Fruit fly (Drosophila melanogaster) whole organism, embryonic: ENCODE measurements around the gene CG31800.
A peak's percentile ranks its signal among the peaks of the same experiment; 100 is the strongest.

Source experiments
- Awh ChIP-seq: fragments of 200-800 bp; sonication (Bioruptor generic); IDR thresholded peaks from 2 replicates; pipeline ENCODE4, ENCODE4 v1.3.6; 2022; ENCODE audit warnings: missing biosample characterization, missing genetic modification characterization
- CG10321 ChIP-seq: fragments of 200-800 bp; sonication (Bioruptor generic); IDR thresholded peaks from 2 replicates; pipeline ENCODE4 v1.3.6; 2022; ENCODE audit warnings: missing biosample characterization, missing genetic modification characterization
- CG10431 ChIP-seq: fragments of 200-800 bp; sonication (Bioruptor generic); optimal IDR thresholded peaks from 3 replicates; lab custom pipeline; 2018; ENCODE audit warnings: missing biosample characterization, mild to moderate bottlenecking, missing genetic modification characterization
- CG10654 ChIP-seq: fragments of 200-800 bp; sonication (Bioruptor generic); optimal IDR thresholded peaks from 2 replicates; lab custom pipeline; 2016; ENCODE audit warnings: missing biosample characterization, missing genetic modification characterization
- CG12104 ChIP-seq: fragments of 200-800 bp; sonication (Bioruptor generic); optimal IDR thresholded peaks from 3 replicates; lab custom pipeline; 2016; ENCODE audit warnings: missing biosample characterization, missing genetic modification characterization
- CG15269 ChIP-seq: fragments of 200-800 bp; sonication (Bioruptor generic); optimal IDR thresholded peaks from 2 replicates; lab custom pipeline; 2018; ENCODE audit warnings: missing biosample characterization, mild to moderate bottlenecking, missing genetic modification characterization, moderate library complexity
- CG15514 ChIP-seq: fragments of 200-800 bp; sonication (Bioruptor generic); optimal IDR thresholded peaks from 3 replicates; lab custom pipeline; 2017; ENCODE audit warnings: missing biosample characterization, missing genetic modification characterization, mild to moderate bottlenecking, moderate library complexity, missing genetic modification reagents
- CG15601 ChIP-seq: fragments of 200-800 bp; sonication (Bioruptor generic); optimal IDR thresholded peaks from 3 replicates; lab custom pipeline; 2019; ENCODE audit warnings: missing biosample characterization, mild to moderate bottlenecking, missing genetic modification characterization, moderate library complexity
- CG17361 ChIP-seq: fragments of 200-800 bp; sonication (Bioruptor generic); IDR thresholded peaks from 3 replicates; pipeline ENCODE4 v1.3.6; 2022; ENCODE audit warnings: missing biosample characterization, missing genetic modification characterization
- CG18011 ChIP-seq: fragments of 200-800 bp; sonication (Bioruptor generic); optimal IDR thresholded peaks from 2 replicates; lab custom pipeline; 2017; ENCODE audit warnings: missing biosample characterization, missing genetic modification characterization, mild to moderate bottlenecking, moderate library complexity, missing genotype
- CG30431 ChIP-seq: fragments of 200-800 bp; sonication (Bioruptor generic); optimal IDR thresholded peaks from 2 replicates; lab custom pipeline; 2017; ENCODE audit warnings: missing biosample characterization, missing genetic modification characterization
- CG3065 ChIP-seq: fragments of 200-800 bp; sonication (Bioruptor generic); optimal IDR thresholded peaks from 2 replicates; lab custom pipeline; 2016; ENCODE audit warnings: missing biosample characterization, missing genetic modification characterization
- CG3726 ChIP-seq: fragments of 200-800 bp; sonication (Bioruptor generic); IDR thresholded peaks from 3 replicates; pipeline ENCODE4, ENCODE4 v1.3.6; 2022; ENCODE audit warnings: missing biosample characterization, missing genetic modification characterization
- CG3838 ChIP-seq: fragments of 200-800 bp; sonication (Bioruptor generic); optimal IDR thresholded peaks from 3 replicates; lab custom pipeline; 2016; ENCODE audit warnings: missing biosample characterization, missing genetic modification characterization
- CG4282 ChIP-seq: fragments of 200-800 bp; sonication (Bioruptor generic); optimal IDR thresholded peaks from 2 replicates; lab custom pipeline; 2016; ENCODE audit warnings: missing biosample characterization, missing genetic modification characterization
- CG6175 ChIP-seq: fragments of 200-800 bp; sonication (Bioruptor generic); IDR thresholded peaks from 3 replicates; pipeline ENCODE4 v1.3.6; 2022; ENCODE audit warnings: missing biosample characterization, missing genetic modification characterization
- CG8089 ChIP-seq: fragments of 200-800 bp; sonication (Bioruptor generic); optimal IDR thresholded peaks from 3 replicates; lab custom pipeline; 2016; ENCODE audit warnings: missing biosample characterization, missing genetic modification characterization
- CG8290 ChIP-seq, 3 experiments: fragments of 200-800 bp; sonication (Bioruptor generic); optimal IDR thresholded peaks; 2 replicates each; lab custom pipeline; 2016 to 2019; ENCODE audit warnings: missing biosample characterization in 3 of 3, missing genetic modification characterization in 3 of 3, mild to moderate bottlenecking in 2 of 3, moderate library complexity in 1 of 3
- CG8944 ChIP-seq: fragments of 200-800 bp; sonication (Bioruptor generic); optimal IDR thresholded peaks from 3 replicates; lab custom pipeline; 2016; ENCODE audit warnings: missing biosample characterization, missing genetic modification characterization
- CG9932 ChIP-seq: fragments of 200-800 bp; sonication (Bioruptor generic); IDR thresholded peaks from 2 replicates; pipeline ENCODE4 v1.3.6; 2022; ENCODE audit warnings: missing biosample characterization, missing genetic modification characterization
- CHES-1-like ChIP-seq: fragments of 200-800 bp; sonication (Bioruptor generic); optimal IDR thresholded peaks from 2 replicates; lab custom pipeline; 2016; ENCODE audit warnings: missing biosample characterization, missing genetic modification characterization
- CkIIα-i1 ChIP-seq: fragments of 200-800 bp; sonication (Bioruptor generic); IDR thresholded peaks from 2 replicates; pipeline ENCODE4 v1.3.6; 2022; ENCODE audit warnings: missing biosample characterization, missing genetic modification characterization
- Dbx ChIP-seq: fragments of 200-800 bp; sonication (Bioruptor generic); IDR thresholded peaks from 3 replicates; pipeline ENCODE4 v1.3.6; 2022; ENCODE audit warnings: missing biosample characterization, missing genetic modification characterization
- Doc3 ChIP-seq: fragments of 200-800 bp; sonication (Bioruptor generic); IDR thresholded peaks from 3 replicates; pipeline ENCODE4 v1.3.6; 2022; ENCODE audit warnings: missing biosample characterization, missing genetic modification characterization; ENCODE audit not compliant: partially characterized antibody
- Ets65A ChIP-seq: fragments of 200-800 bp; sonication (Bioruptor generic); peaks from one replicate; lab custom pipeline; 2016; ENCODE audit warnings: missing biosample characterization, missing genetic modification characterization
- Mad ChIP-seq: fragments of 200-800 bp; sonication (Bioruptor generic); optimal IDR thresholded peaks from 2 replicates; lab custom pipeline; 2016; ENCODE audit warnings: missing biosample characterization, missing genetic modification characterization
- Mrtf ChIP-seq: fragments of 200-800 bp; sonication (Bioruptor generic); IDR thresholded peaks from 3 replicates; pipeline ENCODE4 v1.3.6; 2022; ENCODE audit warnings: missing biosample characterization, missing genetic modification characterization
- Nf-YA ChIP-seq: fragments of 200-800 bp; sonication (Bioruptor generic); IDR thresholded peaks from 2 replicates; pipeline ENCODE4 v1.3.6; 2022; ENCODE audit warnings: missing biosample characterization, missing genetic modification characterization
- Nf-YB ChIP-seq: fragments of 200-800 bp; sonication (Bioruptor generic); optimal IDR thresholded peaks from 3 replicates; lab custom pipeline; 2019; ENCODE audit warnings: missing biosample characterization, mild to moderate bottlenecking, missing genetic modification characterization, moderate library complexity
- Poxn ChIP-seq: fragments of 200-800 bp; sonication (Bioruptor generic); IDR thresholded peaks from 2 replicates; pipeline ENCODE4 v1.3.6; 2022; ENCODE audit warnings: missing biosample characterization, missing genetic modification characterization
- Tbp ChIP-seq: fragments of >200 bp; optimal IDR thresholded peaks from 2 replicates; lab custom pipeline; 2018; ENCODE audit warnings: missing biosample characterization, missing genetic modification characterization
- ato ChIP-seq: fragments of 200-800 bp; sonication (Bioruptor generic); IDR thresholded peaks from 2 replicates; pipeline ENCODE4 v1.3.6; 2022; ENCODE audit warnings: missing biosample characterization, missing genetic modification characterization; ENCODE audit not compliant: partially characterized antibody
- bigmax ChIP-seq: fragments of 200-800 bp; sonication (Bioruptor generic); optimal IDR thresholded peaks from 2 replicates; lab custom pipeline; 2018; ENCODE audit warnings: missing biosample characterization, mild to moderate bottlenecking, missing genetic modification characterization
- cas ChIP-seq: fragments of 200-800 bp; sonication (Bioruptor generic); IDR thresholded peaks from 2 replicates; pipeline ENCODE4 v1.3.6; 2022; ENCODE audit warnings: missing biosample characterization, missing genetic modification characterization
- danr ChIP-seq: fragments of 200-800 bp; sonication (Bioruptor generic); IDR thresholded peaks from 2 replicates; pipeline ENCODE4 v1.3.6; 2022; ENCODE audit warnings: missing biosample characterization, missing genetic modification characterization
- ems ChIP-seq: fragments of 200-800 bp; sonication (Bioruptor generic); optimal IDR thresholded peaks from 3 replicates; lab custom pipeline; 2016; ENCODE audit warnings: missing biosample characterization, missing genetic modification characterization
- en ChIP-seq: fragments of 200-800 bp; sonication (Bioruptor generic); optimal IDR thresholded peaks from 2 replicates; lab custom pipeline; 2016; ENCODE audit warnings: missing biosample characterization, missing genetic modification characterization
- hb ChIP-seq: fragments of 200-800 bp; sonication (Bioruptor generic); IDR thresholded peaks from 3 replicates; pipeline ENCODE4 v1.3.6; 2022; ENCODE audit warnings: missing biosample characterization, missing genetic modification characterization; ENCODE audit not compliant: partially characterized antibody
- lilli ChIP-seq: fragments of 200-800 bp; sonication (Bioruptor generic); optimal IDR thresholded peaks from 3 replicates; lab custom pipeline; 2016; ENCODE audit warnings: missing biosample characterization, missing genetic modification characterization
- mirr ChIP-seq: fragments of 200-800 bp; sonication (Bioruptor generic); optimal IDR thresholded peaks from 3 replicates; lab custom pipeline; 2018; ENCODE audit warnings: missing biosample characterization, mild to moderate bottlenecking, missing genetic modification characterization
- org-1 ChIP-seq: fragments of 200-800 bp; sonication (Bioruptor generic); optimal IDR thresholded peaks from 2 replicates; lab custom pipeline; 2017; ENCODE audit warnings: missing biosample characterization, missing genetic modification characterization
- pnt ChIP-seq: fragments of 200-800 bp; sonication (Bioruptor generic); optimal IDR thresholded peaks from 3 replicates; lab custom pipeline; 2016; ENCODE audit warnings: missing biosample characterization, missing genetic modification characterization
- sc ChIP-seq, 3 experiments: fragments of >200 bp in 2 of 3; fragments of 200-800 bp in 1 of 3; sonication (Bioruptor generic) in 1 of 3; optimal IDR thresholded peaks; 2 replicates in 2 of 3; 3 replicates in 1 of 3; lab custom pipeline; 2017; ENCODE audit warnings: mild to moderate bottlenecking in 1 of 3, missing biosample characterization in 1 of 3, missing genetic modification characterization in 1 of 3, missing genetic modification reagents in 1 of 3
- scrt ChIP-seq: fragments of 200-800 bp; sonication (Bioruptor generic); optimal IDR thresholded peaks from 2 replicates; lab custom pipeline; 2018; ENCODE audit warnings: missing biosample characterization, mild to moderate bottlenecking, missing genetic modification characterization, moderate library complexity
- sob ChIP-seq: fragments of 200-800 bp; sonication (Bioruptor generic); IDR thresholded peaks from 2 replicates; pipeline ENCODE4 v1.3.6; 2022; ENCODE audit warnings: missing biosample characterization, missing genetic modification characterization
- sug ChIP-seq: fragments of 200-800 bp; optimal IDR thresholded peaks from 2 replicates; lab custom pipeline; 2019; ENCODE audit warnings: missing biosample characterization, mild to moderate bottlenecking, missing genetic modification characterization, moderate library complexity
- tll ChIP-seq, 2 experiments: fragments of 200-800 bp in 1 of 2; fragments of >200 bp in 1 of 2; sonication (Bioruptor generic) in 1 of 2; optimal IDR thresholded peaks; 2 replicates each; lab custom pipeline; 2017 to 2019; ENCODE audit warnings: missing biosample characterization in 2 of 2, missing genetic modification characterization in 2 of 2, mild to moderate bottlenecking in 1 of 2, moderate library complexity in 1 of 2
- trh ChIP-seq: fragments of 200-800 bp; sonication (Bioruptor generic); optimal IDR thresholded peaks from 2 replicates; lab custom pipeline; 2016; ENCODE audit warnings: missing biosample characterization, missing genetic modification characterization

Gene CG31800

DNA sequence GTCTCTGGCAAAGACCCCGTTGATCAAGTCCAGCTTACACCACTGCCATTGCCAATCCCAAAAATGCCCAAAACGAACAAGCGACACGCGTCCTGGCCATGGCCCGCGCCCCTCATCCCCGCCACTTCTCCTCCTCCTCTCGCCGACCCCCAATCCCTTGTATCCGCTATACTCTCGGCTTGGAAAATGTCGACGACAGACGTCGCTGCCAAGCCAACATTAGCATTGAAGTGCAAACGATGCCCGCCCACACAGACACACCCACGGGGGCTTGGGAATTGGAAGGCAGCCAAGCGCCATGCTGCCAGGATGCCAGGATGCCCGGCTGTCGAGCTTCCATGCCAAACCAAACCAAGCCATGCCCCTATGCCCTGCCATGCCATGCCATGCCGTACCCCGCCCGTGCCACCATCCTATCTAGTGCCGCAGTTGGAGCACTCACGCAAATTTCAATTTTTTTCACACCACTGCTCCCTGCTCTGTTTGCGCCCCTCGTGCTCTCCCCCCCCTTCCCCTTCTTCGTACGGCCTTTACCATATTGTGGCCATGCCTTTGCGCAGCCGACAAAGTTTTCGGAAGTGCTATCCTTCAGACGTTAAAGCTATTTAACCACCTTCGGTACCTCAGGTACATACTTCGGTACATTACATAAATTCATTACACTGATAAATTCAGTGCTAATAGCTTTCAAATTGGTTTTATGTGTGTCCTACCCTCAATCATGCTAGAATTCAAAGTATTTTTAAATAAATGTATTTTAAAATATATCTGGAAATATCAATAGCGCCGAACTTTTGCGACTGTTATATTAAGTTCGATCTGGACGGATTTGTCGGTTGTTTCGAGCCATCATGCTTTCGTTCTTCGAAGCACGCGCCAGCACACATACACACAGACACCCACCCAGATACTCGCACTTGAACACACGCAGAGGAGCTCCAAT lies 12.8 kb downstream of the CG31800 start (continued):
- TF ChIP-seq CG8944 (GFP tag; lab: Kevin White, UChicago) (no peak), CG10431 (GFP tag; lab: Kevin White, UChicago) (peak; percentile 67), trh (GFP tag; lab: Kevin White, UChicago) (no peak), CG17361 (GFP tag; lab: Robert Waterston, UW) (peak; percentile 88), mirr (GFP tag; lab: Kevin White, UChicago) (peak; percentile 49), CG12104 (peak; percentile 51), Nf-YA (GFP tag; lab: Robert Waterston, UW) (peak; percentile 38; the same call in 1 of the 2 replicates), sob (GFP tag; lab: Robert Waterston, UW) (peak; percentile 78), Poxn (no peak), CG30431 (GFP tag; lab: Kevin White, UChicago) (peak; percentile 69), CkIIα-i1 (GFP tag; lab: Robert Waterston, UW) (no peak), sug (tag; lab: Kevin White, UChicago) (peak; percentile 85), ems (GFP tag; lab: Kevin White, UChicago) (peak; percentile 43), bigmax (no peak), CG8089 (GFP tag; lab: Kevin White, UChicago) (peak; percentile 13), sc (optimal IDR thresholded peaks at IDR 0.05; lab: Kevin White, UChicago) (no peak), sc (GFP tag; optimal IDR thresholded peaks at IDR 0.05; lab: Kevin White, UChicago) (peak; percentile 80), CG15601 (tag; lab: Kevin White, UChicago) (peak; percentile 84), scrt (GFP tag; lab: Kevin White, UChicago) (peak; percentile 72), CG15514 (GFP tag; lab: Kevin White, UChicago) (peak; percentile 43), CG3726 (GFP tag; lab: Robert Waterston, UW) (no peak), Tbp (GFP tag; lab: Kevin White, UChicago) (no peak), ato (GFP tag; lab: Robert Waterston, UW) (no peak), Mad (GFP tag; lab: Kevin White, UChicago) (peak; percentile 25), CG8290 (GFP tag; optimal IDR thresholded peaks at IDR 0.05; lab: Kevin White, UChicago) (peak; percentile 25), CG8290 (tag; optimal IDR thresholded peaks at IDR 0.05; lab: Kevin White, UChicago) (no peak), Nf-YB (GFP tag; lab: Kevin White, UChicago) (peak; percentile 58), CG15269 (tag; lab: Kevin White, UChicago) (peak; percentile 87), Dbx (GFP tag; lab: Robert Waterston, UW) (peak; percentile 69; the same call in 2 of the 3 replicates), CG4282 (GFP tag; lab: Kevin White, UChicago) (no peak), Awh (GFP tag; lab: Robert Waterston, UW) (0 out of 2 replicates have a peak, but pooled peaks have one; percentile 34), tll (GFP tag; optimal IDR thresholded peaks at IDR 0.05; lab: Kevin White, UChicago) (no peak), CHES-1-like (peak; percentile 35), Mrtf (0 out of 3 replicates have a peak, but pooled peaks have one; percentile 26), CG9932 (GFP tag; lab: Robert Waterston, UW) (peak; percentile 62), hb (GFP tag; lab: Robert Waterston, UW) (no peak), CG10654 (peak; percentile 39), lilli (peak; percentile 72), cas (no peak; the same call in 1 of the 2 replicates), CG3838 (GFP tag; lab: Kevin White, UChicago) (no peak), org-1 (GFP tag; lab: Kevin White, UChicago) (peak; percentile 84), danr (GFP tag; lab: Robert Waterston, UW) (peak; percentile 51; the same call in 1 of the 2 replicates), CG10321 (GFP tag; lab: Robert Waterston, UW) (no peak), CG3065 (GFP tag; lab: Kevin White, UChicago) (no peak), CG18011 (GFP tag; lab: Kevin White, UChicago) (peak; percentile 50), en (no peak), CG6175 (GFP tag; lab: Robert Waterston, UW) (no peak), pnt (GFP tag; lab: Kevin White, UChicago) (peak; percentile 5), Doc3 (GFP tag; lab: Robert Waterston, UW) (no peak), Ets65A (GFP tag; lab: Kevin White, UChicago) (no peak)
